Worm (Caenorhabditis elegans) whole organism, young adult: ENCODE data around the gene lec-8.

ENCODE experiments used
- B0019.2 ChIP-seq: fragments of 200-800 bp; sonication (Bioruptor generic); conservative IDR thresholded peaks from 2 replicates; pipeline ENCODE4 v1.3.6; 2022; ENCODE audit warnings: missing genetic modification reagents, missing genetic modification characterization, missing compliant biosample characterization
- B0336.3 ChIP-seq: fragments of 200-800 bp; sonication (Bioruptor generic); IDR thresholded peaks from 2 replicates; pipeline ENCODE4 v1.3.6; 2022; ENCODE audit warnings: missing genetic modification characterization, missing compliant biosample characterization
- D2030.7 ChIP-seq: fragments of 200-800 bp; sonication (Bioruptor generic); IDR thresholded peaks from 2 replicates; pipeline ENCODE4 v1.3.6; 2022; ENCODE audit warnings: missing genetic modification reagents, missing genetic modification characterization, missing compliant biosample characterization
- F33H1.4 ChIP-seq: fragments of 200-800 bp; sonication (Bioruptor generic); IDR thresholded peaks from 2 replicates; pipeline ENCODE4 v1.3.6; 2022; ENCODE audit warnings: missing genetic modification reagents, missing genetic modification characterization, missing compliant biosample characterization
- F57A8.1 ChIP-seq: fragments of 200-800 bp; sonication (Bioruptor generic); optimal IDR thresholded peaks from 2 replicates; lab custom pipeline; 2018; ENCODE audit warnings: mild to moderate bottlenecking, missing genetic modification characterization, moderate library complexity, missing compliant biosample characterization
- T07F8.4 ChIP-seq: sonication (generic microtip); optimal IDR thresholded peaks from 2 replicates; lab custom pipeline; 2016; ENCODE audit warnings: mild to moderate bottlenecking, missing genetic modification characterization, moderate library complexity, missing compliant biosample characterization
- Y53F4B.3 ChIP-seq: fragments of 200-800 bp; sonication (Bioruptor generic); IDR thresholded peaks from 2 replicates; pipeline ENCODE4 v1.3.6; 2022; ENCODE audit warnings: missing genetic modification reagents, missing genetic modification characterization, missing compliant biosample characterization
- Y95B8A.8 ChIP-seq: fragments of 200-800 bp; sonication (Bioruptor generic); IDR thresholded peaks from 2 replicates; pipeline ENCODE4 v1.3.6; 2022; ENCODE audit warnings: missing genetic modification reagents, missing genetic modification characterization, missing compliant biosample characterization
- aptf-3 ChIP-seq: fragments of 200-800 bp; sonication (Bioruptor generic); IDR thresholded peaks from 2 replicates; pipeline ENCODE4 v1.3.6; 2022; ENCODE audit warnings: missing genetic modification characterization, missing compliant biosample characterization
- attf-6 ChIP-seq: fragments of 200-800 bp; sonication (Bioruptor generic); IDR thresholded peaks from 2 replicates; pipeline ENCODE4 v1.3.6; 2022; ENCODE audit warnings: missing genetic modification reagents, missing genetic modification characterization, missing compliant biosample characterization
- cebp-2 ChIP-seq: fragments of 200-800 bp; sonication (Bioruptor generic); IDR thresholded peaks from 2 replicates; pipeline ENCODE4 v1.3.6; 2022; ENCODE audit warnings: missing genetic modification characterization, missing compliant biosample characterization
- chd-7 ChIP-seq: sonication (generic microtip); optimal IDR thresholded peaks from 2 replicates; lab custom pipeline; 2016; ENCODE audit warnings: mild to moderate bottlenecking, missing genetic modification characterization, moderate library complexity, missing compliant biosample characterization
- efl-1 ChIP-seq: fragments of 150-350 bp; optimal IDR thresholded peaks from 2 replicates; lab custom pipeline; 2014; ENCODE audit warnings: missing biosample characterization, missing genetic modification reagents, missing genetic modification characterization
- egl-18 ChIP-seq: fragments of 200-800 bp; sonication (Bioruptor generic); IDR thresholded peaks from 2 replicates; pipeline ENCODE4 v1.3.6; 2022; ENCODE audit warnings: missing genetic modification reagents, missing genetic modification characterization, missing compliant biosample characterization
- egl-44 ChIP-seq: fragments of 200-800 bp; sonication (Bioruptor generic); IDR thresholded peaks from 2 replicates; pipeline ENCODE4 v1.3.6; 2022; ENCODE audit warnings: missing genetic modification reagents, missing genetic modification characterization, missing compliant biosample characterization
- ets-4 ChIP-seq: fragments of 200-800 bp; sonication (Bioruptor generic); optimal IDR thresholded peaks from 2 replicates; lab custom pipeline; 2018; ENCODE audit warnings: mild to moderate bottlenecking, missing genetic modification characterization, missing compliant biosample characterization
- him-1 ChIP-seq: sonication (generic microtip); optimal IDR thresholded peaks from 2 replicates; lab custom pipeline; 2016; ENCODE audit warnings: missing genotype, missing genetic modification reagents, missing genetic modification characterization, missing compliant biosample characterization
- hlh-12 ChIP-seq: sonication (generic microtip); optimal IDR thresholded peaks from 2 replicates; lab custom pipeline; 2016; ENCODE audit warnings: missing genetic modification characterization, missing compliant biosample characterization
- hrde-1 ChIP-seq: sonication (generic microtip); optimal IDR thresholded peaks from 2 replicates; lab custom pipeline; 2016; ENCODE audit warnings: missing genetic modification characterization, mild to moderate bottlenecking, missing compliant biosample characterization, moderate library complexity, missing genotype, missing genetic modification reagents, borderline replicate concordance
- lin-40 ChIP-seq: sonication (generic microtip); optimal IDR thresholded peaks from 2 replicates; lab custom pipeline; 2016; ENCODE audit warnings: missing genetic modification characterization, mild to moderate bottlenecking, missing compliant biosample characterization, missing genotype, missing genetic modification reagents
- lsy-27 ChIP-seq: sonication (generic microtip); optimal IDR thresholded peaks from 2 replicates; lab custom pipeline; 2017; ENCODE audit warnings: missing genetic modification characterization, mild to moderate bottlenecking, missing compliant biosample characterization, antibody characterized with exemption, missing genotype, borderline replicate concordance; ENCODE audit not compliant: insufficient read depth
- madf-10 ChIP-seq: sonication (generic microtip); optimal IDR thresholded peaks from 2 replicates; lab custom pipeline; 2016; ENCODE audit warnings: mild to moderate bottlenecking, missing genetic modification characterization, missing compliant biosample characterization
- mxl-1 ChIP-seq: sonication (generic microtip); optimal IDR thresholded peaks from 2 replicates; lab custom pipeline; 2016; ENCODE audit warnings: missing genetic modification characterization, missing compliant biosample characterization
- nfyb-1 ChIP-seq: fragments of 200-800 bp; sonication (Bioruptor generic); IDR thresholded peaks from 2 replicates; pipeline ENCODE4 v1.3.6; 2022; ENCODE audit warnings: missing genetic modification reagents, missing genetic modification characterization, missing compliant biosample characterization
- nhr-80 ChIP-seq: sonication (generic microtip); optimal IDR thresholded peaks from 2 replicates; lab custom pipeline; 2016; ENCODE audit warnings: missing genetic modification characterization, missing compliant biosample characterization
- pha-4 ChIP-seq: fragments of 150-350 bp; sonication (generic microtip); optimal IDR thresholded peaks from 2 replicates; lab custom pipeline; 2014; ENCODE audit warnings: missing biosample characterization, missing genetic modification reagents, missing genetic modification characterization
- rec-8 ChIP-seq, 2 experiments: sonication (generic microtip); optimal IDR thresholded peaks; 2 replicates each; lab custom pipeline; 2016; ENCODE audit warnings: mild to moderate bottlenecking in 2 of 2, missing genetic modification characterization in 2 of 2, missing genetic modification reagents in 2 of 2, missing genotype in 2 of 2, missing biosample characterization in 1 of 2, missing compliant biosample characterization in 1 of 2, moderate library complexity in 1 of 2
- snpc-1.3 ChIP-seq: sonication (generic microtip); optimal IDR thresholded peaks from 2 replicates; lab custom pipeline; 2017; ENCODE audit warnings: missing genetic modification characterization, mild to moderate bottlenecking, missing compliant biosample characterization, antibody characterized with exemption, moderate library complexity, missing genotype, missing genetic modification reagents; ENCODE audit not compliant: insufficient read depth
- sptf-2 ChIP-seq: fragments of 200-800 bp; sonication (Bioruptor generic); optimal IDR thresholded peaks from 2 replicates; lab custom pipeline; 2018; ENCODE audit warnings: mild to moderate bottlenecking, missing genetic modification characterization, missing compliant biosample characterization
- tbx-9 ChIP-seq: sonication (generic microtip); optimal IDR thresholded peaks from 2 replicates; lab custom pipeline; 2016; ENCODE audit warnings: borderline replicate concordance, missing genetic modification characterization, inconsistent platforms, missing compliant biosample characterization
- tlf-1 ChIP-seq: fragments of 200-800 bp; sonication (Bioruptor generic); optimal IDR thresholded peaks from 2 replicates; lab custom pipeline; 2018; ENCODE audit warnings: mild to moderate bottlenecking, missing genetic modification characterization, missing compliant biosample characterization
- unc-62 ChIP-seq: fragments of 150-350 bp; optimal IDR thresholded peaks from 2 replicates; lab custom pipeline; 2014; ENCODE audit warnings: missing biosample characterization, missing genetic modification reagents, missing genetic modification characterization
- ztf-25 ChIP-seq: fragments of 200-800 bp; sonication (Bioruptor generic); IDR thresholded peaks from 2 replicates; pipeline ENCODE4 v1.3.6; 2022; ENCODE audit warnings: missing genetic modification reagents, missing genetic modification characterization, missing compliant biosample characterization
- ztf-3 ChIP-seq: fragments of 200-800 bp; sonication (Bioruptor generic); optimal IDR thresholded peaks from 2 replicates; lab custom pipeline; 2018; ENCODE audit warnings: mild to moderate bottlenecking, missing genetic modification characterization, missing compliant biosample characterization

Gene lec-8

DNA sequence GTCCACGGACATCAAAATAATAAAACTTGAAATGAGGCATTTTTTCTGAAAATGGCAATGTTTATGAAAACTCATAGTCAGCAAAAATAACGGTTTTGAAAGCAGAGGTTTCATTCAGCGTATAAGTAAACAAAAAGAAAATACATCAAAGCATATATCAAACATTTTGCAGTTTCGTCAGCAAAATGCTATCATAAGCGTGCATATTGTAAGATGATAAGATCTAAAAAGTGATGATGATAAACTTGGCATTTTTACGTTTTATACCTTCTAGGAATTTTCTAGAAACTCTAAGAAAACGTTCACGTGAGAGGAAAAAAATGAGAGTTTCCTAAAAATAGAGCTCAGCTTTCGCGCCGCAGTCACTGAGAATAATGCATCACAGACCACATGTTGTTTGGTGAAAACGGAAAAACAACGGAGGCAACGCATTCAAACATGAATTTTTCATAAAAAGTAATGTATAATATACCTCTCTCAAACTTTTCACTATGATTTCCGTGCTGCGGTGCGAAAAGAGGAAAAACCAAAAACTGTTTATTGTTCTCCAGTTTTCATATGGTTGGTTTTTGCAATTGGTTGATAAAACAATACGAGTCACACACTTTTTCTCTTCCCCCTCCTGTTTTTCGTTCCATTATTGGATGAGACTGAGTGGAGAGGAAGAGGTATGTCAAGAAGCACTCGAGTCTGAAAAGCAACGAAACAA, 12.7 kb downstream of the lec-8 start, which contains the start of the genes gst-36 and R07B1.5:
Gene gst-36 (minus strand): TSS at position 45 of the 709 bp plus-strand sequence.
Gene R07B1.5 (plus strand): TSS at position 665 of the 709 bp plus-strand sequence.
- peak; percentile 68 for TF ChIP-seq nhr-80
- no peak for TF ChIP-seq D2030.7 (GFP tag; lab: Robert Waterston, UW)

ce11 chrX:9866355-9866754, 16.0 kb downstream of the lec-8 start, which contains the start of gene R07B1.6:
Gene R07B1.6, plus strand, starts transcription at chrX:9866655.
- no peak for TF ChIP-seq egl-44
- TF ChIP-seq him-1 (tag; lab: Kevin White, UChicago) = no peak
- no peak for TF ChIP-seq rec-8 (tag; optimal IDR thresholded peaks at IDR 0.05; lab: Kevin White, UChicago)
- TF ChIP-seq, all 124 proteins: peak for 0

DNA sequence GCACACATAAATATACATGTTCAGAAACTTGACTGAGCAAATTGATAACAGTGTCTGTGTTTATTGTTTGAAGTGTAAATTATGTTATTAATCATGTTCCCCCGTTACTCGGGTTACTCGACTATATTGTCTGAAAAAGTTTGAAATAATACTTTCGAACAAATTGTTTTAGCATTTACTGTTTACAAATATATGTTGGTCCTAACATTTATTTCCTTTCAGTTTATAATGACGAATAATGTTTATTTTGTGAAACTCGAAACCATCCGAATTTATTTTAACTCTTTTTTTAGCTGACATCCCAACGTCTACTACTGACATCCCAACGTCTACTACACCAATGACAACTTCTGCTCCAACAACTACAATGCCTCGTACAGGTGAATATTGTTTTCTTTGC, 18.4 kb downstream of the lec-8 start, which contains the start of gene R07B1.7:
Gene R07B1.7 (plus strand): TSS at position 301 of the 400 bp plus-strand sequence.
- TF ChIP-seq hlh-12 (tag; lab: Kevin White, UChicago) (no peak), Y95B8A.8 (GFP tag; lab: Robert Waterston, UW) (no peak), ztf-25 (GFP tag; lab: Robert Waterston, UW) (no peak), ztf-3 (GFP tag; lab: Kevin White, UChicago) (no peak), B0336.3 (GFP tag; lab: Robert Waterston, UW) (no peak), F33H1.4 (no peak), F57A8.1 (no peak), lin-40 (tag; lab: Kevin White, UChicago) (no peak), pha-4 (tag; lab: Kevin White, UChicago) (no peak), snpc-1.3 (no peak), chd-7 (tag; lab: Kevin White, UChicago) (no peak), lsy-27 (tag; lab: Kevin White, UChicago) (no peak), egl-18 (GFP tag; lab: Robert Waterston, UW) (no peak), sptf-2 (GFP tag; lab: Kevin White, UChicago) (no peak), cebp-2 (GFP tag; lab: Robert Waterston, UW) (no peak), attf-6 (no peak)

- TF ChIP-seq unc-62 (no peak), rec-8 (tag; optimal IDR thresholded peaks at IDR 0.05; lab: Kevin White, UChicago) (no peak), egl-18 (GFP tag; lab: Robert Waterston, UW) (no peak)
Measured at ce11 chrX:9869522-9869921, 19.2 kb downstream of the lec-8 start, which contains the start of gene R07B1.13. Gene R07B1.13, plus strand, starts transcription at chrX:9869822.

DNA sequence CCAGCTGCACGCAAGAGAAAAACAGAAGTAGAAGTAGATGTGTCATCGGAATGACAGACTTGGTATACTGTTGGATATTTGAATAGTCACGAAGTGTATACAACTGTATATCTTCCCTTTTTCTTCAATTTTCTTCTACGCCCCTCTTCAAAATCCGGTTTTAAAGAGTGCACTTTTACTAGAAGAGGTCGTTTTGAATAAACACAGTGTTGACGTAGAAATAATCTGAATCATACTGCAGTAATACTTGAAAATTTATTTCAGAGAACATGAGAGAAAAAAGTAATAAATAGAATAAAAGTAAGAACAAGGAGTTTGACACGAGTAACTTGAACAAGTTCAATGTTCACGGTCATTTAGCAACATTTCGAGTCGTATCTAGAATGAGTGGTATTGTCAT, 22.2 kb downstream of the lec-8 start, which contains the start of gene R07B1.8:
Gene R07B1.8 (minus strand): TSS at position 101 of the 400 bp plus-strand sequence.
- no peak for TF ChIP-seq ets-4 (GFP tag; lab: Kevin White, UChicago)
- no peak for TF ChIP-seq Y53F4B.3 (GFP tag; lab: Robert Waterston, UW)
- no peak for TF ChIP-seq hlh-12 (tag; lab: Kevin White, UChicago)
- no peak for TF ChIP-seq tlf-1 (GFP tag; lab: Kevin White, UChicago)
- no peak for TF ChIP-seq mxl-1 (tag; lab: Kevin White, UChicago)
- TF ChIP-seq tbx-9 (tag; lab: Kevin White, UChicago) = no peak
- TF ChIP-seq hrde-1 = no peak

DNA sequence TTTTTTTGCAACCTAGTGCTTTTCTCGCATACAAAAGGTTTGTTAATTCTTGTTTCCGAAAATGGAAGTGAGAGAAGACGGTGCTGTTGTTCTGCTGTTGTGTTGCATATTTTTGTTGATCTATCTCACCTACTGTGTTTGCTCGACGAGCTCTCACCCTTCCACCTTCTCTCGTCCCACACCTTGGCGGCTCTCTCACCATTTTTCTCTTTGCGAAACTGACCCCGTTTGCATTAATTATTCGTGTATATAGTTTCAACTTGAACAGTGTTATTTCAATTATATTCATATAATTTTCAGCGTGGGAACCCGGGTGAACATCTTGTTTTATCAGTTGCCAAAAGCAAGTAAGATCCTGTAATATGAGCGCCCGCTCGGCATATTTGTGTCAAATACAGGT, 26.7 kb downstream of the lec-8 start, which contains the start of gene R07B1.9:
Gene R07B1.9 (plus strand): TSS at position 301 of the 400 bp plus-strand sequence.
- TF ChIP-seq aptf-3 (GFP tag; lab: Robert Waterston, UW) = no peak
- no peak for TF ChIP-seq pha-4 (tag; lab: Kevin White, UChicago)
- TF ChIP-seq madf-10 (tag; lab: Kevin White, UChicago) = no peak
- TF ChIP-seq T07F8.4 = no peak
- no peak for TF ChIP-seq efl-1 (GFP tag; lab: Kevin White, UChicago)
- no peak for TF ChIP-seq egl-18 (GFP tag; lab: Robert Waterston, UW)
- no peak for TF ChIP-seq B0019.2 (GFP tag; lab: Robert Waterston, UW)
- TF ChIP-seq nfyb-1 (GFP tag; lab: Robert Waterston, UW) = no peak
